Worm (Caenorhabditis elegans) whole organism, L4/young adult: ENCODE results near the gene F53A9.7.

ENCODE experiments used
- W03F9.2 ChIP-seq: fragments of 150-350 bp; optimal IDR thresholded peaks from 2 replicates; lab custom pipeline; 2014; ENCODE audit warnings: missing biosample characterization, missing genetic modification characterization
- dao-5 ChIP-seq: sonication (generic microtip); optimal IDR thresholded peaks from 2 replicates; lab custom pipeline; 2016; ENCODE audit warnings: missing genotype, missing genetic modification characterization, moderate library complexity, missing compliant biosample characterization
- him-1 ChIP-seq: sonication (generic microtip); optimal IDR thresholded peaks from 2 replicates; lab custom pipeline; 2016; ENCODE audit warnings: missing genotype, missing genetic modification reagents, missing genetic modification characterization, missing compliant biosample characterization

F53A9.7 gene

DNA sequence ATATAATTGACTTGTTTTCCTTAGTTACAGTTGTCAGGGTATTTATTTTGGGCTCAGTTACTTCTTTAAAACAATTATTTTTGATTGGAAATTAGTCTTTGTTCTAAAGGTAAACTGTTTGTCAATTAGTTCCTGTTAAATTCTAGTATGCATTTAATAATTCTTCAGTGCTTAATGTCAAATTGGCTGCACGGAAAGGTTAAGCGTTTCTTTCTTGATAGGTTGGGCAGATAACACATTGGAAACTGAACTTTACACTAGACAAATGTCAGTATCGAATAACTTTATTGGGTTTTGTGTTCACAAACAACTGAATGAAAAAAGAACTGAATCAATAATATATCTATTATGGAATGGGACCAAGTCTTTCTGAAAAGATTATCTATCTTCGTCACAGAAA is 1.9 kb downstream of the F53A9.7 start:
- TF ChIP-seq dao-5 (tag; lab: Kevin White, UChicago): no peak
- TF ChIP-seq W03F9.2 (tag; lab: Kevin White, UChicago): no peak
- TF ChIP-seq him-1 (tag; lab: Kevin White, UChicago): no peak

ce11 chrX:8713754-8714295 is 2.9 kb downstream of the F53A9.7 start, which contains the start of gene F53A9.6:
Gene F53A9.6, minus strand, starts transcription at chrX:8713804.
- TF ChIP-seq him-1 (tag; lab: Kevin White, UChicago): no peak
- TF ChIP-seq dao-5 (tag; lab: Kevin White, UChicago): no peak
- TF ChIP-seq W03F9.2 (tag; lab: Kevin White, UChicago): no peak

DNA sequence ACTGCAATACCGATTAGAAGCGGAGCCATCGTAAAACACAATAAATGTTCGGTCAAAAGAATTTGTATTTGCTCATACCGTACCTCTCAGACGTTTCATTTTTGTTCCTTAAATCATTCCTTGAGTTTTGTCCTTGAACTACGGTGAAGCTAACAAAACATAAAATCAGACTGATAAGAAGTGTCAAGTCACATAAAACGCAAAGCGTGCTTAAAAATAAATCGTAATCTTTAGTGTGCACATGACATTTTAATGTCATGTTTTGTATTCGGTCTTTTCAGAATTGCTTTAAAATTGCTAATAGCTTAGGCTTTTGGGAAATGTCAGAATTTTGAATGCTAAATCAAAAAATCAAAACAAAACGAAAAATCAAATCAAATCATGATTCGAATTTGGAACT is 4.1 kb downstream of the F53A9.7 start:
- TF ChIP-seq W03F9.2 (tag; lab: Kevin White, UChicago): no peak
- TF ChIP-seq him-1 (tag; lab: Kevin White, UChicago): no peak
- TF ChIP-seq dao-5 (tag; lab: Kevin White, UChicago): no peak

DNA sequence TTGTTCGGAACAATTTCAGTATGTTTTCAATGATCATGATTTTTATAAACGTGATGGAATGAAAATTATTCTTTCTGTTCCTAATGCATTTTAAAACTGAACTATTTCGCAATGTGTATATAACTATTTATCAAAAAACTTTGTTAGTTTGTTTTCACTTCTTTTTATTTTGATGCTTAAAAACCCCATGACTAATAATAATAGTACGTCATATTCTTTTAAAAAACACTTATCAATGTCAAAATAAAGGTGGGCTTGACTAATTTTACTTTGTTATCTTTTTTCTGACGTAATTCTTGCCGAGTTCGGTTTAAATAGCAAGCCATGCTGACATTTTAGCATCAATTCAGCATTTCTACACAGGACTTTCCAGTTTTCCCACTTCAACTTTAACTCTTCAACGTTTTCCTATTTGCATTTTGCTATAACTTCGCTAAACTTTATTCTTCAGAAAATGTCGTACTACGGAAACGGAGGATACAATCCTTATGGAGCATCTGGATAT is 5.5 kb downstream of the F53A9.7 start, which contains the start of gene F53A9.1:
Gene F53A9.1, plus strand, starts transcription at position 455 of the 505 bp plus-strand sequence.
- no peak for TF ChIP-seq dao-5 (tag; lab: Kevin White, UChicago)
- no peak for TF ChIP-seq W03F9.2 (tag; lab: Kevin White, UChicago)
- no peak for TF ChIP-seq him-1 (tag; lab: Kevin White, UChicago)

- no peak for TF ChIP-seq dao-5 (tag; lab: Kevin White, UChicago)
- TF ChIP-seq him-1 (tag; lab: Kevin White, UChicago): no peak
Measured at ce11 chrX:8709424-8709823, 7.3 kb downstream of the F53A9.7 start, which contains the start of gene kreg-1. Gene kreg-1, plus strand, starts transcription at chrX:8709764.

ce11 chrX:8708053-8708452 is 8.7 kb downstream of the F53A9.7 start, which contains the start of gene F53A9.3:
Gene F53A9.3, plus strand, starts transcription at chrX:8708353.
- TF ChIP-seq him-1 (tag; lab: Kevin White, UChicago): no peak
- no peak for TF ChIP-seq dao-5 (tag; lab: Kevin White, UChicago)
- TF ChIP-seq W03F9.2 (tag; lab: Kevin White, UChicago): no peak

DNA sequence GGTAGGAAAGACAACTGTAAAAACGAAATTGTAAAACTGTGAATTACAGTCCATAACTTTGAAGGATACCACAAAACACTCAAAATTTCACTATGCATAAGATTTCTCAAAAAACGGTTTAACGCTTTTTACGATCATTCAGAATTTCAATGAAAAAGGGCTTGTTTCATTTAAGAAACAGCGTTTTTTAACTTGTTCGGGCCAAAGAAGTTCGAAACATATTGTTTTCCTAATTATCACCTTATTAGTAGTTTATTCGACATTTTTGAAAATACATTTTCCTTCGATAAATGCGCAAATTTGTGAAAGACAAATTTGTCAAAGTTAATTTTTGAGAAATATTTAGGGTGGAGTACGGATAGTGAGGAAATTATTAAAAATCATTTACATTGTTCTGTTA is 11.9 kb downstream of the F53A9.7 start:
- TF ChIP-seq dao-5 (tag; lab: Kevin White, UChicago) (no peak), him-1 (tag; lab: Kevin White, UChicago) (no peak), W03F9.2 (tag; lab: Kevin White, UChicago) (no peak)

- TF ChIP-seq dao-5 (tag; lab: Kevin White, UChicago) (no peak), W03F9.2 (tag; lab: Kevin White, UChicago) (no peak), him-1 (tag; lab: Kevin White, UChicago) (no peak)
Measured at ce11 chrX:8703664-8704356, 12.9 kb downstream of the F53A9.7 start, which contains the start of gene jbts-14. Gene jbts-14, plus strand, starts transcription at chrX:8704306.

DNA sequence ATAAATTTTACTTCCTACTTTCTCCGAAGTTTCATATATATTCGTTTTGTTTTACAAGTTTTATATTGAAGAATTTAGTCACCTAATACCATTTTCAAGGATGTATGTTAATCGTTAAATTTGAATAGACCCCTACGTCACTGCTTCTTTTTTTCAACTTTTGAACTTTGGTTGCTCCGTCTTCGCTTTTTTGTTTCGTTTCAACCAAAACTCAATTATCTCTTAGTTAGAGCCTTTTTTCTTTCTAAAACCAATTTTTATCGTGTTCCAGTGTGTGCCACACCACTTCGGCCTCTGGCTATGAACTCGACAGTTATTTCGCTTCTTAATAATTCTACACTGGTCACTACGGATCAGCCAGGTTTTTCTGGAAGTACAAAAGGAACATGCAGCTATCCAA is 19.2 kb downstream of the F53A9.7 start, which contains the start of gene frpr-8:
Gene frpr-8, plus strand, starts transcription at position 301 of the 400 bp plus-strand sequence.
- TF ChIP-seq W03F9.2 (tag; lab: Kevin White, UChicago): no peak
- no peak for TF ChIP-seq him-1 (tag; lab: Kevin White, UChicago)
- TF ChIP-seq dao-5 (tag; lab: Kevin White, UChicago): no peak

- TF ChIP-seq dao-5 (tag; lab: Kevin White, UChicago) (no peak), him-1 (tag; lab: Kevin White, UChicago) (no peak), W03F9.2 (tag; lab: Kevin White, UChicago) (no peak)
Measured at ce11 chrX:8681600-8681999, 35.1 kb downstream of the F53A9.7 start, which contains the start of gene K09E2.1. Gene K09E2.1, plus strand, starts transcription at chrX:8681900.

DNA sequence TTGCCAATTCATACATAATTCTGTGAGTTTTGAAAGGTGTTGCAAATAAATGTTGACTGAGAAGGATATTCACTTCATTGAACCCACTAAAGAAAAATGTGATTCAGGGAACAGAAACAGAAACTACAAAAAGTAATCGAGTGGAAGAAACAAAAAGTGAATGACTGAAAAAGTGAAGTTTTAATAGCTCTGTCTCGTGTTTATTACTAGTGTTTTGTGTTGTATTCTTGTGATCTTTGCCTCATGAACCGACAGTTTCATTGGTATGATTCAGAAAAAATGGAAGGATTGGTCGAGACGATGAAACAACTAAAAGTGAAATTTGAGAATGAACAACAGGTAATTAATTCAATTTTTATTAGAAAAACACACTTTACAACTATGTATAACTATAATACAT is 38.8 kb downstream of the F53A9.7 start:
- no peak for TF ChIP-seq dao-5 (tag; lab: Kevin White, UChicago)
- TF ChIP-seq him-1 (tag; lab: Kevin White, UChicago): no peak
- no peak for TF ChIP-seq W03F9.2 (tag; lab: Kevin White, UChicago)

DNA sequence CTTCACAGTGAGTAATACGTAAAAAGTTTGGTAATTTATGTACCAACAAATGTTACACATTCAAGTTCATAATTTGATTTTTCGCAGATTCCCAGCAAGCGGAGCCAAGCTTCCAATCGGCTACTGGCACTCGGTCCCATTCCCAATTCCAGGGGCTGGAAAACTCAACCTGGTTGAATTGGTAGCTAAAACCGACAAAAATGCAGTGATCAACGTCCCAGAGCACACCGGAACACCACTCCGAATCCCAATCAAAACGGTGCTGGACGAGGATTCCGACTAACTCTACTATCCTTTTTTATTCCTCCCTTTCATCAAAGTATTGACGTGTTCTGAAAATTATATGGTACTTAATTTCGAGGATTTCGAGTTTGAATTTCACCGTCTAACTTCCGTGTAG is 39.4 kb downstream of the F53A9.7 start:
- TF ChIP-seq W03F9.2 (tag; lab: Kevin White, UChicago) (no peak), dao-5 (tag; lab: Kevin White, UChicago) (no peak), him-1 (tag; lab: Kevin White, UChicago) (no peak)

DNA sequence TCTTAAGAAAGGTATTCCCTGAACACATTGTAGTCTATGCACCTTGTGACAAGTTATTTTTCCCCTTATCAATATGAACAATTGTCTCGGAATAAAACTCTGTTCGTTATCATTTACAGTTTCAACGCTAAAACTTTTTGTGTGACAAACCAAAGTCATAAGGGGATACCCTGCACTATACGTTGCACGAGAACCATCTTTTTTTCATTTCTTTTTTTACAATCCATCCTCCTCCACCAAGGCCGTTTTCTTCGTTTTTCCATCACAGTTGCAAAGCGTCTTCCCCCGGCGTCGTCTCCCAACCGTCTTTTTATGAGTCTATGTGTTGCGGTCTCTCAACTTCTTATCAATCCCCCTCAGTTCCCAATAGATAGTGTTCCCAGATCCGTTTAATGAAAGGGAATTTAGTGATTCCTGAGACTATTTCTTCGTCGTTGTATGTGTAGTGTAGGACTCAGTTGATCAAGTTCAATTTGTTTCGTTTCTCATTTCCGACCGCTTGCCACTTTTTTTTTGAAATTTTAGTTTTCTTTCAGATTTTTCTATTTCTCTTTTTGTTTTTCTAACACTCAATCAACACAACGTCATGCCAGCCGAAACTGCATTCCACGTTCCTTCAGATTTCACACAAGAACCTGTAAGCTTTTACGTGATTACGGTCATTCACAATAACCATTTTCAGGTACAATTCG is 40.5 kb downstream of the F53A9.7 start:
- TF ChIP-seq dao-5 (tag; lab: Kevin White, UChicago): no peak
- no peak for TF ChIP-seq him-1 (tag; lab: Kevin White, UChicago)
- no peak for TF ChIP-seq W03F9.2 (tag; lab: Kevin White, UChicago)
